Fruit fly (Drosophila melanogaster): ENCODE measurements around the gene TSG101.

The TSG101 gene

DNA sequence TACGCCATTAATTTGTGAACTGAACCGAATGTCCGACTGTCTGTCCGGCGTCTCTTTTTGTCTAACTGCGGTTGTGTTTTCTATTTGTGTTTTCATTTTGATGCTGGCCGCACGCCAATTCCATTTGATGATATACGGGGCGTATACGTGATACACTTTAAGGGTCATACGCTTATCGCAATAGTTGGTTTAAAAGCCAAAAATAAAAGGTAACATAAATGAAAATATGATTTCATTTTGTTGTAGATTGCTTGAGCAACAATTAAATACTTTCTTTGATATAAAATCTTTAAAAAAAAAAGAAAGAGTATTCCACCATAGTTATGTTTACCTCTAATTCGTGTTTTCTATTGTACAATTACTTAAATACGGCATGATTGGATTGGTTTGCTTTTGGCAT, 42.9 kb downstream of the TSG101 start (continued):
- TF ChIP-seq CG11696 (GFP tag; IDR thresholded peaks at IDR 0.05) = 0 out of 2 replicates have a peak, but pooled peaks have one; percentile 13
- no peak for TF ChIP-seq esg (GFP tag; conservative IDR thresholded peaks at IDR 0.05)
- peak; percentile 72 for TF ChIP-seq CG2678 (tag; optimal IDR thresholded peaks at IDR 0.05)
- no peak for TF ChIP-seq CG11456 (GFP tag; IDR thresholded peaks at IDR 0.05)
- TF ChIP-seq lilli (GFP tag; optimal IDR thresholded peaks at IDR 0.05) = peak; percentile 28
- TF ChIP-seq E2f1 (GFP tag; IDR thresholded peaks at IDR 0.05) = 0 out of 2 replicates have a peak, but pooled peaks have one; percentile 27
- TF ChIP-seq abd-A (tag; optimal IDR thresholded peaks at IDR 0.05) = peak; percentile 14
- peak; percentile 70 for TF ChIP-seq D19A (tag; optimal IDR thresholded peaks at IDR 0.05)
- TF ChIP-seq CG13624 (GFP tag; optimal IDR thresholded peaks at IDR 0.05) = peak; percentile 43
- 0 out of 2 replicates have a peak, but pooled peaks have one; percentile 13 for TF ChIP-seq CG4730 (GFP tag; IDR thresholded peaks at IDR 0.05)
- no peak for TF ChIP-seq CG13775 (GFP tag; optimal IDR thresholded peaks at IDR 0.05)
- TF ChIP-seq CG14014 (GFP tag; IDR thresholded peaks at IDR 0.05) = peak; percentile 48; the same call in 1 of the 2 replicates
- TF ChIP-seq Dad (GFP tag; optimal IDR thresholded peaks at IDR 0.05) = no peak
- TF ChIP-seq sd (tag; optimal IDR thresholded peaks at IDR 0.05) = no peak
- peak; percentile 73 for TF ChIP-seq slbo (GFP tag; IDR thresholded peaks at IDR 0.05)
- peak; percentile 20 for TF ChIP-seq D19B (GFP tag; optimal IDR thresholded peaks at IDR 0.05)
- TF ChIP-seq sr (GFP tag; IDR thresholded peaks at IDR 0.05) = no peak
- TF ChIP-seq CG8359 (GFP tag; optimal IDR thresholded peaks at IDR 0.05; ENCODE audit: borderline replicate concordance) = no peak
- TF ChIP-seq Fer1 (GFP tag; optimal IDR thresholded peaks at IDR 0.05) = peak; percentile 19
- TF ChIP-seq CG31441 (GFP tag; IDR thresholded peaks at IDR 0.05) = no peak
- peak; percentile 51; the same call in 1 of the 2 replicates for TF ChIP-seq cas (GFP tag; IDR thresholded peaks at IDR 0.05)
- TF ChIP-seq peb (GFP tag; IDR thresholded peaks at IDR 0.05) = no peak
- TF ChIP-seq gsb (GFP tag; IDR thresholded peaks at IDR 0.05) = 0 out of 2 replicates have a peak, but pooled peaks have one; percentile 37
- TF ChIP-seq CG3281 (GFP tag; optimal IDR thresholded peaks at IDR 0.05) = peak; percentile 36
- TF ChIP-seq CG15269 (tag; optimal IDR thresholded peaks at IDR 0.05) = peak; percentile 49
- no peak for TF ChIP-seq CG10654 (GFP tag; optimal IDR thresholded peaks at IDR 0.05)
- TF ChIP-seq CG10147 (GFP tag; optimal IDR thresholded peaks at IDR 0.05) = peak; percentile 22
- no peak for TF ChIP-seq CG1024 (GFP tag; IDR thresholded peaks at IDR 0.05)
- 0 out of 2 replicates have a peak, but pooled peaks have one; percentile 45 for TF ChIP-seq ranshi (GFP tag; IDR thresholded peaks at IDR 0.05)
- TF ChIP-seq pan (optimal IDR thresholded peaks at IDR 0.05) = no peak
- TF ChIP-seq pan (GFP tag; optimal IDR thresholded peaks at IDR 0.05 in 1 of 2, IDR thresholded peaks at IDR 0.05 in 1 of 2) = peak in 1 of 2 experiments; percentile 72
- no peak for TF ChIP-seq chinmo (GFP tag; IDR thresholded peaks at IDR 0.05; ENCODE audit: partially characterized antibody)
- TF ChIP-seq Meics (GFP tag; optimal IDR thresholded peaks at IDR 0.05) = peak; percentile 56
- TF ChIP-seq CG14667 (GFP tag; IDR thresholded peaks at IDR 0.05) = peak; percentile 25; the same call in 1 of the 2 replicates
- peak; percentile 17; the same call in 1 of the 2 replicates for TF ChIP-seq H2.0 (GFP tag; IDR thresholded peaks at IDR 0.05)
- TF ChIP-seq CG17328 (GFP tag; IDR thresholded peaks at IDR 0.05) = no peak
- TF ChIP-seq CG11560 (tag; IDR thresholded peaks at IDR 0.05) = 0 out of 3 replicates have a peak, but pooled peaks have one; percentile 19
- peak; percentile 6 for TF ChIP-seq pho (GFP tag; optimal IDR thresholded peaks at IDR 0.05)
- peak; percentile 59; the same call in 1 of the 2 replicates for TF ChIP-seq lmd (GFP tag; IDR thresholded peaks at IDR 0.05)
- TF ChIP-seq CG15514 (GFP tag; optimal IDR thresholded peaks at IDR 0.05) = peak; percentile 40
- peak; percentile 70 for TF ChIP-seq lab (GFP tag; optimal IDR thresholded peaks at IDR 0.05)
- TF ChIP-seq CG17359 (tag; optimal IDR thresholded peaks at IDR 0.05) = peak; percentile 41
- no peak for TF ChIP-seq CG7987 (GFP tag; optimal IDR thresholded peaks at IDR 0.05)
- TF ChIP-seq HLH54F (GFP tag; optimal IDR thresholded peaks at IDR 0.05) = no peak
- peak; percentile 10 for TF ChIP-seq Sox102F (GFP tag; optimal IDR thresholded peaks at IDR 0.05)
- no peak for TF ChIP-seq psq (GFP tag; optimal IDR thresholded peaks at IDR 0.05)
- TF ChIP-seq oc (tag; optimal IDR thresholded peaks at IDR 0.05) = no peak
- no peak for TF ChIP-seq CG10565 (GFP tag; optimal IDR thresholded peaks at IDR 0.05)
- no peak for TF ChIP-seq Camta (GFP tag; optimal IDR thresholded peaks at IDR 0.05)
- TF ChIP-seq CG11504 (tag; optimal IDR thresholded peaks at IDR 0.05) = peak; percentile 47
- no peak for TF ChIP-seq fu2 (GFP tag; optimal IDR thresholded peaks at IDR 0.05)
